Worm (Caenorhabditis elegans): ENCODE results near the gene W03C9.2.

DNA sequence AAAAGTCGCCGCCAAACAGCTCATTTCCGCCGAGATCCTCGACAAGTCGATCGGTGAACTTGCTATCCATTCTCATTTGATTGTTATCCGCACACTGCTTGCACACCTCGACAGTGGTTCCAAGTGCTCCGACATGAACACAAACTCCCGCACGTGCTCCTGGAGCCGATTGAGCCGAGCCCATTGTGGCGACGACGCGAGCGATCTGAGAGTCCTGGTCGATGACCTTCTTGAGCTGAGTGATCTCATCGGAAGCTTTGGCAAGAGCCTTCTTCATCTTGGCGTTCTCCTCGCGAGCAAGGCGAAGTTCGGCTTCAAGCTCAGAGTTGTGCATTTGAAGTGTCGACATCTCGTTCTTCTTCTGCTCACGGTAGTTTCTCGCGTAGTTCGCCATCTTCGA lies 16.3 kb downstream of the W03C9.2 start:
- TF ChIP-seq unc-42 (tag; optimal IDR thresholded peaks at IDR 0.05) (no peak), unc-55 (GFP tag; optimal IDR thresholded peaks at IDR 0.05) (no peak), pag-3 (tag; optimal IDR thresholded peaks at IDR 0.05; ENCODE audit: borderline replicate concordance) (no peak), madf-2 (tag; optimal IDR thresholded peaks at IDR 0.05) (no peak), npax-4 (tag; optimal IDR thresholded peaks at IDR 0.05) (no peak), mec-3 (tag; optimal IDR thresholded peaks at IDR 0.05; ENCODE audit: borderline replicate concordance) (no peak), fkh-10 (GFP tag; optimal IDR thresholded peaks at IDR 0.05) (no peak)
